Worm (Caenorhabditis elegans) whole organism, L2 larva: Measurements from ENCODE around the gene phf-10.
A peak's percentile ranks its signal among the peaks of the same experiment; 100 is the strongest.

ENCODE experiments used
- F13H6.1 ChIP-seq: sonication (generic microtip); optimal IDR thresholded peaks from 2 replicates; lab custom pipeline; 2016; ENCODE audit warnings: missing genetic modification characterization, missing compliant biosample characterization
- R02D3.7 ChIP-seq: fragments of 150-350 bp; optimal IDR thresholded peaks from 2 replicates; lab custom pipeline; 2014; ENCODE audit warnings: missing biosample characterization, missing genetic modification characterization
- Y55F3AM.14 ChIP-seq: fragments of 200-800 bp; sonication (Bioruptor generic); optimal IDR thresholded peaks from 2 replicates; lab custom pipeline; 2018; ENCODE audit warnings: mild to moderate bottlenecking, missing genetic modification characterization, missing compliant biosample characterization
- ZK546.5 ChIP-seq: sonication (generic microtip); optimal IDR thresholded peaks from 2 replicates; lab custom pipeline; 2017; ENCODE audit warnings: missing biosample characterization, missing genetic modification characterization
- alr-1 ChIP-seq: fragments of 150-350 bp; optimal IDR thresholded peaks from 2 replicates; lab custom pipeline; 2014; ENCODE audit warnings: missing biosample characterization, missing genetic modification characterization
- aly-2 ChIP-seq: fragments of 150-350 bp; optimal IDR thresholded peaks from 2 replicates; lab custom pipeline; 2014; ENCODE audit warnings: missing biosample characterization, missing genetic modification characterization
- ama-1 ChIP-seq: fragments of 150-350 bp; optimal IDR thresholded peaks from 2 replicates; lab custom pipeline; 2018; ENCODE audit warnings: inconsistent platforms
- blmp-1 ChIP-seq: sonication (generic microtip); optimal IDR thresholded peaks from 2 replicates; lab custom pipeline; 2017; ENCODE audit warnings: missing genetic modification characterization, mild to moderate bottlenecking, missing compliant biosample characterization, antibody characterized with exemption, moderate library complexity; ENCODE audit not compliant: insufficient read depth
- ceh-16 ChIP-seq: fragments of 150-350 bp; optimal IDR thresholded peaks from 2 replicates; lab custom pipeline; 2014; ENCODE audit warnings: missing biosample characterization, missing genetic modification characterization
- ceh-82 ChIP-seq: fragments of 150-350 bp; optimal IDR thresholded peaks from 2 replicates; lab custom pipeline; 2014; ENCODE audit warnings: missing biosample characterization, missing genetic modification characterization
- crh-2 ChIP-seq: sonication (generic microtip); optimal IDR thresholded peaks from 2 replicates; lab custom pipeline; 2017; ENCODE audit warnings: missing biosample characterization, missing genetic modification characterization
- egl-27 ChIP-seq: sonication (generic microtip); optimal IDR thresholded peaks from 3 replicates; lab custom pipeline; 2017; ENCODE audit warnings: missing biosample characterization, missing genetic modification reagents, missing genetic modification characterization
- elt-3 ChIP-seq: sonication (generic microtip); optimal IDR thresholded peaks from 2 replicates; lab custom pipeline; 2017; ENCODE audit warnings: missing biosample characterization, missing genetic modification characterization
- fos-1 ChIP-seq: fragments of 150-350 bp; optimal IDR thresholded peaks from 2 replicates; lab custom pipeline; 2014; ENCODE audit warnings: missing biosample characterization, missing genetic modification characterization
- gmeb-1 ChIP-seq: fragments of 150-350 bp; optimal IDR thresholded peaks from 2 replicates; lab custom pipeline; 2014; ENCODE audit warnings: missing biosample characterization, missing genetic modification characterization
- lin-11 ChIP-seq: fragments of 150-350 bp; sonication (generic microtip); optimal IDR thresholded peaks from 2 replicates; lab custom pipeline; 2014; ENCODE audit warnings: missing biosample characterization, missing genetic modification characterization, inconsistent platforms, mixed read lengths
- lin-39 ChIP-seq: fragments of 150-350 bp; optimal IDR thresholded peaks from 2 replicates; lab custom pipeline; 2014; ENCODE audit warnings: missing biosample characterization, missing genetic modification reagents, missing genetic modification characterization
- mab-5 ChIP-seq: fragments of 150-350 bp; optimal IDR thresholded peaks from 2 replicates; lab custom pipeline; 2014; ENCODE audit warnings: missing biosample characterization, missing genetic modification characterization
- mbf-1 ChIP-seq: sonication (generic microtip); optimal IDR thresholded peaks from 2 replicates; lab custom pipeline; 2017; ENCODE audit warnings: missing biosample characterization, missing genetic modification characterization
- mdl-1 ChIP-seq, 2 experiments: fragments of 150-350 bp in 1 of 2; sonication (generic microtip) in 1 of 2; optimal IDR thresholded peaks; 2 replicates each; lab custom pipeline; 2017; ENCODE audit warnings: missing biosample characterization in 2 of 2, missing genetic modification characterization in 2 of 2
- nhr-10 ChIP-seq: sonication (generic microtip); optimal IDR thresholded peaks from 2 replicates; lab custom pipeline; 2017; ENCODE audit warnings: missing biosample characterization, missing genetic modification characterization
- nhr-11 ChIP-seq: fragments of 150-350 bp; optimal IDR thresholded peaks from 2 replicates; lab custom pipeline; 2014; ENCODE audit warnings: missing biosample characterization, missing genetic modification characterization
- nhr-129 ChIP-seq: fragments of 150-350 bp; optimal IDR thresholded peaks from 2 replicates; lab custom pipeline; 2014; ENCODE audit warnings: missing biosample characterization, missing genetic modification characterization
- nhr-21 ChIP-seq: fragments of 150-350 bp; optimal IDR thresholded peaks from 2 replicates; lab custom pipeline; 2014; ENCODE audit warnings: missing biosample characterization, missing genetic modification characterization
- nhr-23 ChIP-seq: fragments of 150-350 bp; optimal IDR thresholded peaks from 2 replicates; lab custom pipeline; 2014; ENCODE audit warnings: missing biosample characterization, missing genetic modification reagents, missing genetic modification characterization
- nhr-237 ChIP-seq: fragments of 150-350 bp; optimal IDR thresholded peaks from 2 replicates; lab custom pipeline; 2014; ENCODE audit warnings: missing biosample characterization, missing genetic modification characterization
- nhr-25 ChIP-seq: fragments of 150-350 bp; sonication (generic microtip); optimal IDR thresholded peaks from 3 replicates; lab custom pipeline; 2014; ENCODE audit warnings: missing biosample characterization, missing genetic modification characterization
- nhr-6 ChIP-seq: fragments of 150-350 bp; optimal IDR thresholded peaks from 2 replicates; lab custom pipeline; 2014; ENCODE audit warnings: missing biosample characterization, missing genetic modification characterization
- nhr-77 ChIP-seq: fragments of 150-350 bp; optimal IDR thresholded peaks from 2 replicates; lab custom pipeline; 2014; ENCODE audit warnings: missing biosample characterization, missing genetic modification characterization
- sem-4 ChIP-seq: fragments of 150-350 bp; optimal IDR thresholded peaks from 2 replicates; lab custom pipeline; 2014; ENCODE audit warnings: missing biosample characterization, missing genetic modification reagents, missing genetic modification characterization
- skn-1 ChIP-seq: sonication (generic microtip); optimal IDR thresholded peaks from 2 replicates; lab custom pipeline; 2017; ENCODE audit warnings: missing biosample characterization, missing genetic modification characterization
- sma-3 ChIP-seq: sonication (generic microtip); optimal IDR thresholded peaks from 2 replicates; lab custom pipeline; 2016; ENCODE audit warnings: missing genetic modification reagents, missing genetic modification characterization, missing compliant biosample characterization
- snpc-4 ChIP-seq: fragments of 150-350 bp; optimal IDR thresholded peaks from 2 replicates; lab custom pipeline; 2014; ENCODE audit warnings: missing biosample characterization, missing genetic modification characterization
- unc-39 ChIP-seq: fragments of 150-350 bp; optimal IDR thresholded peaks from 2 replicates; lab custom pipeline; 2014; ENCODE audit warnings: missing biosample characterization, missing genetic modification characterization
- unc-55 ChIP-seq: fragments of 150-350 bp; sonication (generic microtip); optimal IDR thresholded peaks from 3 replicates; lab custom pipeline; 2014; ENCODE audit warnings: missing biosample characterization, missing genetic modification reagents, missing genetic modification characterization
- unc-62 ChIP-seq: fragments of 150-350 bp; optimal IDR thresholded peaks from 2 replicates; lab custom pipeline; 2014; ENCODE audit warnings: missing biosample characterization, missing genetic modification reagents, missing genetic modification characterization
- zag-1 ChIP-seq: fragments of 150-350 bp; optimal IDR thresholded peaks from 2 replicates; lab custom pipeline; 2014; ENCODE audit warnings: missing biosample characterization, missing genetic modification characterization
- ztf-1 ChIP-seq: fragments of 200-800 bp; sonication (Bioruptor generic); conservative IDR thresholded peaks from 2 replicates; pipeline ENCODE4 v1.3.6; 2022; ENCODE audit warnings: missing genetic modification characterization, missing compliant biosample characterization
- ztf-4 ChIP-seq: fragments of 150-350 bp; optimal IDR thresholded peaks from 2 replicates; lab custom pipeline; 2014; ENCODE audit warnings: missing biosample characterization, missing genetic modification characterization

phf-10 gene

DNA sequence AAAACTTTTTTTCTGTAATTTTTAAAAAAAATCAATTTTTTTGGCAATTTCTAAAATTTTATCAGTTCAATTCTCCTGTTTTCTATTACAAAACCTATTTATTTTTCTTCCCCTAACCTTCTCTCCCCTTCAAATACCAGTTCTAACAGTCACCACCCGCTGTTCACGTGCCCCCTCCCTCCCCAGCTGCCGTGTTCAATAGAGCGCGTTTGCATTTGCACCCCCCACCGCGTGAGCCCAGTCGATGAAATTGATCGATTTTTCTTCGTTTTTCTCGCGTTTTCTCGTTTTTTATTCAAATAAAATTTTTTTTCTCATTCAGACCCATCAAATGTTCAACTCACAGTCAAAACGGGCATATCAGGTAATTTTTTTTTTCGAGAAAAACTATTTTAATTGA lies 37.7 kb upstream of the phf-10 start, which contains the start of gene atg-9 (continued):
- no peak for TF ChIP-seq lin-11 (tag; lab: Kevin White, UChicago)
- no peak for TF ChIP-seq skn-1 (tag; lab: Kevin White, UChicago)
- peak; percentile 67 for TF ChIP-seq fos-1
- peak; percentile 47 for TF ChIP-seq ztf-4 (tag; lab: Kevin White, UChicago)
- peak; percentile 79 for TF ChIP-seq crh-2 (tag; lab: Kevin White, UChicago)
- TF ChIP-seq nhr-25 (tag; lab: Kevin White, UChicago), result peak; percentile 84
- TF ChIP-seq nhr-77 (tag; lab: Kevin White, UChicago), result no peak

DNA sequence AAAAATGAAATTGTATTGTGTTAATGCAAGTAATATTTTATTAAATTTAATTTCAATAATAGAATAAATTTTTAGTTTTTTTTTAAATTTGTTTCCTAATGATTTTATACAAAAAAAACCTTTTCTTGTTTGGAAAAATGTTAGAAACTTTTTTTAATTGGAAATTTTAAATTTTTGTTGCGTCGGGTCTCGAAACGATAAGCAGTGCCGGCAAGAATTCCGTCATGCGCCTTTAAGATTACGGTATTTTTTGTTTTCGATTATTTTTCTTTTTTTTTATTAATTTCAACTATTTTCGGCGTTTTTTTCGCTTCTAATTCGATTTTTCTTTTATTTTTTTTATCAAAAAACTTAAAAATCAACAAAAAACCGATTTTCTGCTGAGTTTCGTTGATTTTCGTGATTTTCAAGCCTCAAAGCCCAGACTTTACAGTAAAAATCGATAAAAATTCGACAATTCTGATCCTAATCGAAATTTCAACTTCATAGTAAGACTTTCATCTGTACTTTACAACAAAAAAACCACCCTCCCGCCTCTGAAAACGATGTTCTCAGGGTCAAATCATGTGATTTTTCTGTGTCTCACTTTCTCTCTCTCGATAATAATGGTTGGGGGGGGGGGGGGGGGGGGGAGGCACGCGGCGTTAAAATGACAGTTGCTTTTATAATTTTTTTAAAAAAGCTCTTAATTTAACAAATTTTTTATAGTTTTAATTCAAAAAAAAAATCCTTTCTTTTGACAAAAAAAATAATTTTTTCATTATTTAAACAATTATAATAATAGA lies 36.4 kb upstream of the phf-10 start:
- TF ChIP-seq alr-1 (tag; lab: Kevin White, UChicago) (no peak), nhr-237 (tag; lab: Kevin White, UChicago) (no peak), mbf-1 (tag; lab: Kevin White, UChicago) (no peak), unc-55 (GFP tag; lab: Kevin White, UChicago) (no peak), egl-27 (no peak), Y55F3AM.14 (GFP tag; lab: Kevin White, UChicago) (no peak), snpc-4 (no peak), lin-39 (tag; lab: Kevin White, UChicago) (no peak), ceh-82 (tag; lab: Kevin White, UChicago) (no peak), unc-39 (tag; lab: Kevin White, UChicago) (no peak), ztf-1 (GFP tag; lab: Robert Waterston, UW) (no peak), mdl-1 (tag; optimal IDR thresholded peaks at IDR 0.05; lab: Kevin White, UChicago) (no peak), nhr-23 (tag; lab: Kevin White, UChicago) (no peak), R02D3.7 (tag; lab: Kevin White, UChicago) (no peak)
- TF ChIP-seq, all 48 proteins: peak for 0

DNA sequence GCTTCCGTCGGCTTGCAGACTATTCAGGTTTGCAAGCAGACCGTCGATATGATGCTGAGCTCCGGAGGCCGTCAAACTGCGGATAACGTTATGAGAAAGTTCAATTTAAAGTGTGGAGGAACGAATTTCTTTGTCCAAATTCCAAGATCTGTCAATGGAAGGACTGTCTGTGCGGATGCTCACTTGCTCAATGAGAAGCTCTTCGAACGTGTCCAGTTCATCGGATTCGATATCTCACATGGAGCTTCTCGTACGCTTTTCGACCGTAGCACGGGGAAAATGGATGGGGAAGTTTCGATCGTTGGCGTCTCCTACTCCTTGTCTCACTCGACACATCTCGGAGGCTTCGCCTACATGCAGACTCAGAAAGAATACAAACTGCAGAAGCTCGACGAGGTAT lies 34.6 kb upstream of the phf-10 start:
- TF ChIP-seq nhr-6 (tag; lab: Kevin White, UChicago) (no peak), nhr-10 (tag; lab: Kevin White, UChicago) (no peak), zag-1 (tag; lab: Kevin White, UChicago) (no peak), egl-27 (no peak), gmeb-1 (tag; lab: Kevin White, UChicago) (no peak), alr-1 (tag; lab: Kevin White, UChicago) (no peak), unc-62 (no peak), lin-11 (tag; lab: Kevin White, UChicago) (no peak), snpc-4 (no peak), skn-1 (tag; lab: Kevin White, UChicago) (no peak)

DNA sequence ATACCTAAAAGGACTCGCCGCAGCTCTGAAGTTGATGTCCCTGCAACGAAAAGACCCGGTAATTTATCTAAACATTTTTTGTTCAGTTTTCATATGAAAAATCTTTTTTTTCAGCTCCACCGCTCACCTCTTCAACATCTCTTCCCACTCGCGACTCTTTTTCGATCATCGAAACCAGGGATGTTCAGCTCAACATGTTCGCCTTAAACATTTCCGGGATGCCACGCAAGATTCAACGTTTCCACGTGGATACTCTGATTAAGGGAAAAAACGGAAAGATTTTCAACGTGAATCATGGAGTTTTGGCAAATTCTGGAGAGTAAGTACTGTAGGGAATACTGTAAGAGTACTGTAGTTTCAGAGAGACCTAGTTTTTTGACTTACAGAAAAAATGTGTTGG lies 32.2 kb upstream of the phf-10 start:
- TF ChIP-seq ceh-16 (tag; lab: Kevin White, UChicago), result no peak
- no peak for TF ChIP-seq nhr-11 (tag; lab: Kevin White, UChicago)
- TF ChIP-seq nhr-77 (tag; lab: Kevin White, UChicago), result no peak
- TF ChIP-seq mab-5 (tag; lab: Kevin White, UChicago), result no peak
- no peak for TF ChIP-seq aly-2 (tag; lab: Kevin White, UChicago)
- TF ChIP-seq fos-1, result no peak
- TF ChIP-seq ztf-1 (GFP tag; lab: Robert Waterston, UW), result no peak
- TF ChIP-seq ama-1 (lab: Kevin White, UChicago), result no peak
- no peak for TF ChIP-seq mbf-1 (tag; lab: Kevin White, UChicago)
- TF ChIP-seq blmp-1 (tag; lab: Kevin White, UChicago), result no peak
- no peak for TF ChIP-seq ZK546.5
- TF ChIP-seq ceh-82 (tag; lab: Kevin White, UChicago), result no peak
- no peak for TF ChIP-seq nhr-129 (tag; lab: Kevin White, UChicago)
- TF ChIP-seq nhr-6 (tag; lab: Kevin White, UChicago), result no peak
- no peak for TF ChIP-seq skn-1 (tag; lab: Kevin White, UChicago)
- TF ChIP-seq alr-1 (tag; lab: Kevin White, UChicago), result no peak

ce11 chrV:343128-343527 lies 31.8 kb upstream of the phf-10 start, which contains the start of gene wago-10:
Gene wago-10 (plus strand): TSS chrV:343428.
- TF ChIP-seq R02D3.7 (tag; lab: Kevin White, UChicago) (no peak), ama-1 (lab: Kevin White, UChicago) (no peak), lin-11 (tag; lab: Kevin White, UChicago) (no peak), ZK546.5 (no peak), mbf-1 (tag; lab: Kevin White, UChicago) (no peak), mab-5 (tag; lab: Kevin White, UChicago) (no peak), F13H6.1 (no peak), blmp-1 (tag; lab: Kevin White, UChicago) (no peak), crh-2 (tag; lab: Kevin White, UChicago) (no peak), sma-3 (GFP tag; lab: Kevin White, UChicago) (no peak), nhr-21 (no peak), unc-62 (no peak), nhr-11 (tag; lab: Kevin White, UChicago) (no peak), lin-39 (tag; lab: Kevin White, UChicago) (no peak), zag-1 (tag; lab: Kevin White, UChicago) (no peak), elt-3 (no peak), sem-4 (tag; lab: Kevin White, UChicago) (no peak)
